Worm (Caenorhabditis elegans): Measurements from ENCODE around the gene F54F2.9.

The F54F2.9 gene

DNA sequence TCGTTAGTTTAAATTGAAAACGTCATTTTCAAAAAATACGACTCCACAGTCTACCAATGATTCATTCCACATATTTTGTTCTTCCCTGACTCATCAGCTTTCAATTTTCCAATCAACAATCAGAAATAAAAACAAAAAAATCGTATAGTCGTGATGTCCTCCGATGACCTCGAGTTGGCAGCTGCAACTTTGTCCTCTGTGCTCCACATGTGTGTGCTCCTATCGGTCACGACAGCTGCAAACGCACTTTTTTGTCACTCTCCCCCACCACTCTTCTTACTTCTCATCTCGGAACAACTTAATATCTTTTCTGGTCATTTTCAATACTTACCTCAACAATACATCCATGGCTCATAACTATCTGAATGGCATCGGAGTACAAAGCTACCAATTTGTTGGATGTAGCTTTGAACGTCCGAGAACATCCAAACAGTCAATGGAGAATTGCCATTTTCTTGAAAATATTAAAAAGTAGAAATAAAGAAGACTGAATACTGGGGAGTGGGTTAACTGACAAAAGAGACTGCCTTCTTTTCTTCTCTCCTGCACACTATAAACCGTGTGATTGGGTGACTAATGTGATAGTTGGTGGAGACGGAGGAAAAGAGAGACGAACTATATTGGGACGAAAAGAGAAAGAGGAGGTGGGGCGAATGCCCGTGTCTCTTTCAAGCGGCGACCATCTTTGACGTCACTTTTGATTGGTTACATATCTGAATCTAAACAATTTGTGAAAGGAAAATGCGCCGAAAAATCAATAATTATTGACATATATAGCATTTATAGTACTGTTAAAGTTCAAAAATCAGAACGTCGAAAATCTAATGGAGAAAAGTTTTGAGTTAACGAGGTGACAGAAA is 40.2 kb upstream of the F54F2.9 start (continued):
- no peak for TF ChIP-seq nhr-28 (tag; optimal IDR thresholded peaks at IDR 0.05)

DNA sequence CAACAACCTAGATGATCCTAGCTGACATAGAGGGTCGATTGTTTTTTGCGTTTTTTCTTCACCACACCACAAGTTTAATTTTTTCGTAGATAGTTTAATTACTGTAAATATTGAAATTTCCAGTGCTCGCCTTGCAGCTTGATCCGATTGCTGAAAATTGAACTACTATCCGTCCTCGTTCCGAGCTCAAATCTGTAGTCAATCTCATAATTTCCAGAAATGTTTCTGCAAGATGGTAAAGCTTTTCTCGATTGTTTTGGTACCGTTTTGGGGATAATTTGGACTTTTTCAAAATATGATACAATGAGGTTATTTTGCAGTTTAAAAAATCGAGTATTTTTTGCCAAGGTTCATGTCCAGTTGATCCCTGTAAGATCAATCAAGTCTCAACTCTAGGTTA is 39.0 kb upstream of the F54F2.9 start:
- TF ChIP-seq lin-15B (tag; optimal IDR thresholded peaks at IDR 0.05): no peak
- TF ChIP-seq unc-62 (GFP tag; optimal IDR thresholded peaks at IDR 0.05): no peak
- TF ChIP-seq eor-1 (tag; optimal IDR thresholded peaks at IDR 0.05): no peak
- no peak for TF ChIP-seq ama-1 (optimal IDR thresholded peaks at IDR 0.05)
- no peak for TF ChIP-seq nhr-67 (tag; optimal IDR thresholded peaks at IDR 0.05)
- TF ChIP-seq sea-2 (GFP tag; optimal IDR thresholded peaks at IDR 0.05): no peak
- TF ChIP-seq ZK546.5 (tag; optimal IDR thresholded peaks at IDR 0.05): no peak
- no peak for TF ChIP-seq nhr-76 (tag; optimal IDR thresholded peaks at IDR 0.05)
- TF ChIP-seq elt-3 (tag; optimal IDR thresholded peaks at IDR 0.05): no peak
- no peak for TF ChIP-seq nhr-11 (tag; optimal IDR thresholded peaks at IDR 0.05)
- no peak for TF ChIP-seq hmg-11 (tag; optimal IDR thresholded peaks at IDR 0.05)
- no peak for TF ChIP-seq elt-2 (tag; optimal IDR thresholded peaks at IDR 0.05)
- no peak for TF ChIP-seq aly-2 (tag; optimal IDR thresholded peaks at IDR 0.05)
- TF ChIP-seq nhr-77 (tag; optimal IDR thresholded peaks at IDR 0.05): no peak
- no peak for TF ChIP-seq fkh-10 (GFP tag; optimal IDR thresholded peaks at IDR 0.05)
- TF ChIP-seq ceh-82 (tag; optimal IDR thresholded peaks at IDR 0.05): no peak
- no peak for TF ChIP-seq nhr-28 (tag; optimal IDR thresholded peaks at IDR 0.05)
- no peak for TF ChIP-seq nhr-23 (tag; optimal IDR thresholded peaks at IDR 0.05)
- TF ChIP-seq pqm-1 (tag; optimal IDR thresholded peaks at IDR 0.05): no peak

DNA sequence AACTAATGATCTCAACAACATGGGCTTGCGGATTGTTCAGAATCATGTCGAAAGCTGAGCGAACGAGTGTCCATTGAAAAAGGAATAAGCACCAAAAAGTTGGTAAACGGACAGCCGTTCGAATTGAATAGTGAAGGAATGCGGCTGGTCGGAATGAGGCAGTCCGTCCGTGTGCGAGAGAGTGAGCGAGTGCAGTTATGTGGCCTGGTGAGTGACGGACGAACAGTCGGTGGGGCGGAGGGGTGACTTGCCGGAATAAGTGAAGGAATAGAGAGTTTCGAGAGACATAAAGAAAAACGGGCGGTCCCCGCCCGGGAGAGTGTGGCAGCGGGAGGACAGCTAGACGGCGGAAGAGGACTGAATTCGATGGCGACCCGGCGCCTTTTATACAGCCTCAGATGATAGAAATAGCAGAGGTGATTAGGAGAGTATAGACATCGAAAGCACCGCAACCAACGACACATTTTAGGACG is 38.3 kb upstream of the F54F2.9 start:
- TF ChIP-seq nhr-67 (tag; optimal IDR thresholded peaks at IDR 0.05) (no peak), elt-2 (tag; optimal IDR thresholded peaks at IDR 0.05) (peak; percentile 84), ztf-4 (tag; optimal IDR thresholded peaks at IDR 0.05) (peak; percentile 8), nhr-77 (tag; optimal IDR thresholded peaks at IDR 0.05) (no peak), mml-1 (tag; optimal IDR thresholded peaks at IDR 0.05) (no peak), hmg-11 (tag; optimal IDR thresholded peaks at IDR 0.05) (peak; percentile 63), zag-1 (tag; optimal IDR thresholded peaks at IDR 0.05) (no peak), unc-62 (GFP tag; optimal IDR thresholded peaks at IDR 0.05) (no peak), skn-1 (tag; optimal IDR thresholded peaks at IDR 0.05) (no peak), nhr-12 (tag; optimal IDR thresholded peaks at IDR 0.05) (no peak), ZK546.5 (tag; optimal IDR thresholded peaks at IDR 0.05) (no peak), lsy-12 (tag; optimal IDR thresholded peaks at IDR 0.05) (peak; percentile 72), sea-2 (GFP tag; optimal IDR thresholded peaks at IDR 0.05) (no peak), fos-1 (tag; optimal IDR thresholded peaks at IDR 0.05) (peak; percentile 71), aly-2 (tag; optimal IDR thresholded peaks at IDR 0.05) (no peak), ceh-9 (tag; optimal IDR thresholded peaks at IDR 0.05) (no peak), jun-1 (tag; optimal IDR thresholded peaks at IDR 0.05) (peak; percentile 74), ceh-16 (tag; optimal IDR thresholded peaks at IDR 0.05) (no peak), fkh-10 (GFP tag; optimal IDR thresholded peaks at IDR 0.05) (no peak), snpc-4 (tag; optimal IDR thresholded peaks at IDR 0.05) (peak; percentile 46), nfya-1 (tag; optimal IDR thresholded peaks at IDR 0.05; ENCODE audit: insufficient read depth) (peak; percentile 53), ceh-28 (tag; optimal IDR thresholded peaks at IDR 0.05) (peak; percentile 34), eor-1 (tag; optimal IDR thresholded peaks at IDR 0.05) (no peak), daf-12 (tag; optimal IDR thresholded peaks at IDR 0.05) (no peak), pqm-1 (tag; optimal IDR thresholded peaks at IDR 0.05) (peak; percentile 67), nhr-11 (tag; optimal IDR thresholded peaks at IDR 0.05) (no peak), fkh-2 (tag; optimal IDR thresholded peaks at IDR 0.05) (no peak), ceh-82 (tag; optimal IDR thresholded peaks at IDR 0.05) (no peak), nhr-25 (tag; optimal IDR thresholded peaks at IDR 0.05) (peak; percentile 75), nhr-28 (tag; optimal IDR thresholded peaks at IDR 0.05) (no peak), elt-3 (tag; optimal IDR thresholded peaks at IDR 0.05) (no peak), egl-27 (tag; optimal IDR thresholded peaks at IDR 0.05) (no peak), nhr-23 (tag; optimal IDR thresholded peaks at IDR 0.05) (peak; percentile 57), R02D3.7 (tag; optimal IDR thresholded peaks at IDR 0.05) (peak; percentile 33), lin-15B (tag; optimal IDR thresholded peaks at IDR 0.05) (peak; percentile 56), tbx-2 (tag; optimal IDR thresholded peaks at IDR 0.05) (peak; percentile 25), nhr-76 (tag; optimal IDR thresholded peaks at IDR 0.05) (no peak), elt-1 (tag; optimal IDR thresholded peaks at IDR 0.05) (no peak), mdl-1 (tag; optimal IDR thresholded peaks at IDR 0.05) (no peak), ama-1 (optimal IDR thresholded peaks at IDR 0.05) (peak; percentile 99), nhr-43 (tag; optimal IDR thresholded peaks at IDR 0.05; ENCODE audit: poor library complexity, severe bottlenecking) (no peak), nhr-237 (tag; optimal IDR thresholded peaks at IDR 0.05) (no peak), ztf-11 (tag; optimal IDR thresholded peaks at IDR 0.05) (no peak), pha-4 (tag; optimal IDR thresholded peaks at IDR 0.05) (no peak), unc-39 (tag; optimal IDR thresholded peaks at IDR 0.05) (no peak), egl-5 (tag; optimal IDR thresholded peaks at IDR 0.05) (peak; percentile 16)

Measured in whole organism, L3 larva.